Fruit fly (Drosophila melanogaster) whole organism, embryonic: ENCODE data around the gene yl.

Experiments used
- Blimp-1 ChIP-seq: fragments of 200-800 bp; sonication (Bioruptor generic); optimal IDR thresholded peaks from 3 replicates; lab custom pipeline; 2018; ENCODE audit warnings: missing biosample characterization, missing genetic modification characterization, mild to moderate bottlenecking, moderate library complexity, missing genetic modification reagents
- Bteb2 ChIP-seq: fragments of 200-800 bp; sonication (Bioruptor generic); optimal IDR thresholded peaks from 2 replicates; lab custom pipeline; 2016; ENCODE audit warnings: missing biosample characterization, missing genetic modification characterization
- CG10366 ChIP-seq: fragments of 200-800 bp; sonication (Bioruptor generic); IDR thresholded peaks from 2 replicates; pipeline ENCODE4 v1.3.6; 2022; ENCODE audit warnings: missing biosample characterization, missing genetic modification characterization
- CG11504 ChIP-seq: fragments of 200-800 bp; sonication (Bioruptor generic); optimal IDR thresholded peaks from 3 replicates; lab custom pipeline; 2019; ENCODE audit warnings: missing biosample characterization, mild to moderate bottlenecking, missing genetic modification characterization, moderate library complexity
- CG13287 ChIP-seq: fragments of 200-800 bp; sonication (Bioruptor generic); IDR thresholded peaks from 2 replicates; pipeline ENCODE4 v1.3.6; 2022; ENCODE audit warnings: missing biosample characterization, missing genetic modification characterization; ENCODE audit not compliant: partially characterized antibody
- CG1529 ChIP-seq: fragments of 200-800 bp; sonication (Bioruptor generic); optimal IDR thresholded peaks from 3 replicates; lab custom pipeline; 2018; ENCODE audit warnings: missing biosample characterization, missing genetic modification characterization
- CG15601 ChIP-seq: fragments of 200-800 bp; sonication (Bioruptor generic); optimal IDR thresholded peaks from 3 replicates; lab custom pipeline; 2019; ENCODE audit warnings: missing biosample characterization, mild to moderate bottlenecking, missing genetic modification characterization, moderate library complexity
- CG1603 ChIP-seq: fragments of 200-800 bp; sonication (Bioruptor generic); optimal IDR thresholded peaks from 2 replicates; lab custom pipeline; 2019; ENCODE audit warnings: missing biosample characterization, mild to moderate bottlenecking, missing genetic modification characterization, moderate library complexity
- CG17186 ChIP-seq: fragments of 200-800 bp; sonication (Bioruptor generic); optimal IDR thresholded peaks from 3 replicates; lab custom pipeline; 2017; ENCODE audit warnings: missing biosample characterization, missing genetic modification reagents, missing genetic modification characterization
- CG17385 ChIP-seq: fragments of 200-800 bp; sonication (Bioruptor generic); optimal IDR thresholded peaks from 3 replicates; lab custom pipeline; 2018; ENCODE audit warnings: missing biosample characterization, mild to moderate bottlenecking, missing genetic modification characterization
- CG17829 ChIP-seq: fragments of 200-800 bp; optimal IDR thresholded peaks from 2 replicates; lab custom pipeline; 2019; ENCODE audit warnings: missing biosample characterization, mild to moderate bottlenecking, missing genetic modification characterization, moderate library complexity
- CG2202 ChIP-seq: fragments of 200-800 bp; sonication (Bioruptor generic); optimal IDR thresholded peaks from 2 replicates; lab custom pipeline; 2018; ENCODE audit warnings: missing biosample characterization, mild to moderate bottlenecking, missing genetic modification characterization
- CG5245 ChIP-seq: fragments of 200-800 bp; sonication (Bioruptor generic); optimal IDR thresholded peaks from 3 replicates; lab custom pipeline; 2016; ENCODE audit warnings: missing biosample characterization, missing genetic modification characterization
- CG6791 ChIP-seq: fragments of 200-800 bp; sonication (Bioruptor generic); IDR thresholded peaks from 3 replicates; pipeline ENCODE4 v1.3.6; 2022; ENCODE audit warnings: missing biosample characterization, missing genetic modification characterization; ENCODE audit not compliant: partially characterized antibody
- CG9727 ChIP-seq: fragments of 200-800 bp; sonication (Bioruptor generic); optimal IDR thresholded peaks from 3 replicates; lab custom pipeline; 2017; ENCODE audit warnings: missing biosample characterization, mild to moderate bottlenecking, missing genetic modification characterization
- CTCF ChIP-seq: fragments of 200-800 bp; sonication (Bioruptor generic); optimal IDR thresholded peaks from 2 replicates; lab custom pipeline; 2017; ENCODE audit warnings: missing biosample characterization, mild to moderate bottlenecking, missing genetic modification characterization, moderate library complexity
- Camta ChIP-seq: fragments of 200-800 bp; sonication (Bioruptor generic); optimal IDR thresholded peaks from 2 replicates; lab custom pipeline; 2016; ENCODE audit warnings: missing biosample characterization, missing genetic modification characterization
- D ChIP-seq, 2 experiments: fragments of 200-800 bp in 1 of 2; fragments of >200 bp in 1 of 2; sonication (Bioruptor generic) in 1 of 2; optimal IDR thresholded peaks; 2 replicates in 1 of 2; 3 replicates in 1 of 2; lab custom pipeline; 2017; ENCODE audit warnings: mild to moderate bottlenecking in 1 of 2, missing biosample characterization in 1 of 2, missing genetic modification characterization in 1 of 2, missing genetic modification reagents in 1 of 2
- Dref ChIP-seq: fragments of 200-800 bp; sonication (Bioruptor generic); IDR thresholded peaks from 2 replicates; pipeline ENCODE4 v1.3.6; 2022; ENCODE audit warnings: missing biosample characterization, missing genetic modification characterization
- E2f2 ChIP-seq: fragments of 200-800 bp; sonication (Bioruptor generic); IDR thresholded peaks from 2 replicates; pipeline ENCODE4 v1.3.6; 2022; ENCODE audit warnings: missing biosample characterization, missing genetic modification characterization
- MESR4 ChIP-seq: fragments of 200-800 bp; sonication (Bioruptor generic); optimal IDR thresholded peaks from 2 replicates; lab custom pipeline; 2018; ENCODE audit warnings: missing biosample characterization, mild to moderate bottlenecking, missing genetic modification characterization, moderate library complexity
- Oli ChIP-seq: fragments of 200-800 bp; sonication (Bioruptor generic); optimal IDR thresholded peaks from 2 replicates; lab custom pipeline; 2018; ENCODE audit warnings: missing biosample characterization, mild to moderate bottlenecking, missing genetic modification characterization, moderate library complexity
- Pdp1 ChIP-seq, 2 experiments: fragments of 200-800 bp; sonication (Bioruptor generic); optimal IDR thresholded peaks; 3 replicates each; lab custom pipeline; 2016; ENCODE audit warnings: missing biosample characterization in 2 of 2, missing genetic modification characterization in 2 of 2, mild to moderate bottlenecking in 1 of 2, moderate library complexity in 1 of 2
- Sox102F ChIP-seq: fragments of 200-800 bp; sonication (Bioruptor generic); optimal IDR thresholded peaks from 2 replicates; lab custom pipeline; 2018; ENCODE audit warnings: missing biosample characterization, mild to moderate bottlenecking, missing genetic modification characterization, moderate library complexity
- Sry-δ ChIP-seq: fragments of 200-800 bp; sonication (Bioruptor generic); optimal IDR thresholded peaks from 2 replicates; lab custom pipeline; 2016; ENCODE audit warnings: missing biosample characterization, missing genetic modification characterization
- Ssrp ChIP-seq: fragments of 200-800 bp; sonication (Bioruptor generic); optimal IDR thresholded peaks from 2 replicates; lab custom pipeline; 2018; ENCODE audit warnings: missing biosample characterization, mild to moderate bottlenecking, missing genetic modification characterization, moderate library complexity
- aop ChIP-seq: fragments of 200-800 bp; sonication (Bioruptor generic); IDR thresholded peaks from 2 replicates; pipeline ENCODE4 v1.3.6; 2022; ENCODE audit warnings: missing biosample characterization, missing genetic modification characterization
- bcd ChIP-seq: fragments of 200-800 bp; sonication (Bioruptor generic); optimal IDR thresholded peaks from 2 replicates; lab custom pipeline; 2017; ENCODE audit warnings: missing biosample characterization, mild to moderate bottlenecking, missing genetic modification characterization
- br ChIP-seq: fragments of >200 bp; optimal IDR thresholded peaks from 2 replicates; lab custom pipeline; 2017
- ewg ChIP-seq: fragments of 200-800 bp; sonication (Bioruptor generic); optimal IDR thresholded peaks from 3 replicates; lab custom pipeline; 2017; ENCODE audit warnings: mild to moderate bottlenecking, missing biosample characterization, missing genetic modification reagents, missing genetic modification characterization
- gfzf ChIP-seq: fragments of 200-800 bp; sonication (Bioruptor generic); optimal IDR thresholded peaks from 2 replicates; lab custom pipeline; 2016; ENCODE audit warnings: missing biosample characterization, mild to moderate bottlenecking, missing genetic modification characterization, moderate library complexity
- hb ChIP-seq: fragments of 200-800 bp; sonication (Bioruptor generic); IDR thresholded peaks from 3 replicates; pipeline ENCODE4 v1.3.6; 2022; ENCODE audit warnings: missing biosample characterization, missing genetic modification characterization; ENCODE audit not compliant: partially characterized antibody
- ken ChIP-seq: fragments of 200-800 bp; sonication (Bioruptor generic); IDR thresholded peaks from 3 replicates; pipeline ENCODE4 v1.3.6; 2022; ENCODE audit warnings: missing biosample characterization, missing genetic modification characterization
- lab ChIP-seq: fragments of 200-800 bp; sonication (Bioruptor generic); optimal IDR thresholded peaks from 3 replicates; lab custom pipeline; 2017; ENCODE audit warnings: missing biosample characterization, missing genetic modification characterization, mild to moderate bottlenecking, moderate library complexity, missing genetic modification reagents
- lmd ChIP-seq: fragments of 200-800 bp; sonication (Bioruptor generic); IDR thresholded peaks from 2 replicates; pipeline ENCODE4 v1.3.6; 2022; ENCODE audit warnings: missing biosample characterization, missing genetic modification characterization
- mld ChIP-seq: fragments of 200-800 bp; sonication (Bioruptor generic); IDR thresholded peaks from 3 replicates; pipeline ENCODE4 v1.3.6; 2022; ENCODE audit warnings: missing biosample characterization, missing genetic modification characterization; ENCODE audit not compliant: partially characterized antibody
- sc ChIP-seq, 3 experiments: fragments of >200 bp in 2 of 3; fragments of 200-800 bp in 1 of 3; sonication (Bioruptor generic) in 1 of 3; optimal IDR thresholded peaks; 2 replicates in 2 of 3; 3 replicates in 1 of 3; lab custom pipeline; 2017; ENCODE audit warnings: mild to moderate bottlenecking in 1 of 3, missing biosample characterization in 1 of 3, missing genetic modification characterization in 1 of 3, missing genetic modification reagents in 1 of 3
- sens ChIP-seq: fragments of 200-800 bp; sonication (Bioruptor generic); peaks from one replicate; lab custom pipeline; 2016; ENCODE audit warnings: missing biosample characterization, missing genetic modification characterization
- sob ChIP-seq: fragments of 200-800 bp; sonication (Bioruptor generic); IDR thresholded peaks from 2 replicates; pipeline ENCODE4 v1.3.6; 2022; ENCODE audit warnings: missing biosample characterization, missing genetic modification characterization
- tin ChIP-seq: fragments of 200-800 bp; sonication (Bioruptor generic); optimal IDR thresholded peaks from 3 replicates; lab custom pipeline; 2016; ENCODE audit warnings: missing biosample characterization, missing genetic modification characterization
- tio ChIP-seq: fragments of 200-800 bp; sonication (Bioruptor generic); optimal IDR thresholded peaks from 2 replicates; lab custom pipeline; 2017; ENCODE audit warnings: missing biosample characterization, missing genetic modification characterization, inconsistent platforms
- ttk ChIP-seq: fragments of 200-800 bp; sonication (Bioruptor generic); IDR thresholded peaks from 2 replicates; pipeline ENCODE4 v2.1.2; 2022; ENCODE audit warnings: missing biosample characterization, missing genetic modification characterization
- twi ChIP-seq: fragments of 200-800 bp; optimal IDR thresholded peaks from 2 replicates; lab custom pipeline; 2019; ENCODE audit warnings: missing biosample characterization, mild to moderate bottlenecking, missing genetic modification characterization, moderate library complexity
- zen ChIP-seq: fragments of 200-800 bp; sonication (Bioruptor generic); optimal IDR thresholded peaks from 3 replicates; lab custom pipeline; 2018; ENCODE audit warnings: missing biosample characterization, mild to moderate bottlenecking, missing genetic modification characterization, moderate library complexity

The yl gene

dm6 chrX:14247035-14247786, 54.2 kb downstream of the yl start, which contains the start of gene mud (continued):
- TF ChIP-seq Bteb2 (GFP tag; lab: Kevin White, UChicago) (no peak), tio (GFP tag; lab: Kevin White, UChicago) (peak; percentile 21), CG1603 (tag; lab: Kevin White, UChicago) (peak; percentile 74), Blimp-1 (GFP tag; lab: Kevin White, UChicago) (no peak), zen (tag; lab: Kevin White, UChicago) (peak; percentile 19), tin (GFP tag; lab: Kevin White, UChicago) (peak; percentile 6), bcd (GFP tag; lab: Kevin White, UChicago) (peak; percentile 29), CTCF (GFP tag; lab: Kevin White, UChicago) (peak; percentile 91), sc (optimal IDR thresholded peaks at IDR 0.05; lab: Kevin White, UChicago) (no peak), sc (GFP tag; optimal IDR thresholded peaks at IDR 0.05; lab: Kevin White, UChicago) (peak; percentile 5), CG17186 (GFP tag; lab: Kevin White, UChicago) (peak; percentile 43), CG5245 (GFP tag; lab: Kevin White, UChicago) (no peak), Sox102F (GFP tag; lab: Kevin White, UChicago) (no peak), E2f2 (GFP tag; lab: Robert Waterston, UW) (peak; percentile 87), CG17385 (no peak), Camta (GFP tag; lab: Kevin White, UChicago) (no peak), sob (GFP tag; lab: Robert Waterston, UW) (peak; percentile 8; the same call in 1 of the 2 replicates), CG9727 (GFP tag; lab: Kevin White, UChicago) (peak; percentile 37), mld (peak; percentile 38; the same call in 1 of the 3 replicates), CG13287 (peak; percentile 70), CG15601 (tag; lab: Kevin White, UChicago) (peak; percentile 12), hb (GFP tag; lab: Robert Waterston, UW) (peak; percentile 77), lmd (GFP tag; lab: Robert Waterston, UW) (peak; percentile 25; the same call in 1 of the 2 replicates), CG11504 (no peak), D (optimal IDR thresholded peaks at IDR 0.05; lab: Kevin White, UChicago) (no peak), D (GFP tag; optimal IDR thresholded peaks at IDR 0.05; lab: Kevin White, UChicago) (peak; percentile 5), CG6791 (GFP tag; lab: Robert Waterston, UW) (peak; percentile 78), ewg (GFP tag; lab: Kevin White, UChicago) (peak; percentile 5), Ssrp (tag; lab: Kevin White, UChicago) (peak; percentile 16), gfzf (GFP tag; lab: Kevin White, UChicago) (peak; percentile 28), CG2202 (no peak), CG1529 (GFP tag; lab: Kevin White, UChicago) (no peak), Sry-δ (GFP tag; lab: Kevin White, UChicago) (peak; percentile 69), Pdp1 (GFP tag; optimal IDR thresholded peaks at IDR 0.05; lab: Kevin White, UChicago) (peak in 1 of 2 experiments; percentile 98), sens (GFP tag; lab: Kevin White, UChicago) (peak; percentile 57), ttk (peak; percentile 29; the same call in 1 of the 2 replicates), lab (GFP tag; lab: Kevin White, UChicago) (peak; percentile 4), ken (0 out of 3 replicates have a peak, but pooled peaks have one; percentile 46), aop (GFP tag; lab: Robert Waterston, UW) (no peak), MESR4 (GFP tag; lab: Kevin White, UChicago) (no peak), CG17829 (tag; lab: Kevin White, UChicago) (peak; percentile 53), Oli (tag; lab: Kevin White, UChicago) (peak; percentile 14), Dref (GFP tag; lab: Robert Waterston, UW) (peak; percentile 92), CG10366 (GFP tag; lab: Robert Waterston, UW) (peak; percentile 14; the same call in 1 of the 2 replicates), br (no peak), twi (no peak)
- TF ChIP-seq, all 482 proteins: peak for 152
